Worm (Caenorhabditis elegans) whole organism, L3 larva: ENCODE measurements around the gene C18D11.1.

Source experiments
- R02D3.7 ChIP-seq: fragments of 150-350 bp; optimal IDR thresholded peaks from 2 replicates; lab custom pipeline; 2014; ENCODE audit warnings: missing biosample characterization, missing genetic modification characterization
- ZK546.5 ChIP-seq: sonication (generic microtip); optimal IDR thresholded peaks from 2 replicates; lab custom pipeline; 2017; ENCODE audit warnings: missing biosample characterization, missing genetic modification characterization
- aly-2 ChIP-seq: fragments of 150-350 bp; optimal IDR thresholded peaks from 2 replicates; lab custom pipeline; 2014; ENCODE audit warnings: missing biosample characterization, missing genetic modification characterization
- ceh-16 ChIP-seq: sonication (generic microtip); optimal IDR thresholded peaks from 2 replicates; lab custom pipeline; 2017; ENCODE audit warnings: missing biosample characterization, missing genetic modification characterization
- ceh-28 ChIP-seq: fragments of 150-350 bp; optimal IDR thresholded peaks from 2 replicates; lab custom pipeline; 2014; ENCODE audit warnings: missing biosample characterization, missing genetic modification reagents, missing genetic modification characterization
- ceh-82 ChIP-seq: fragments of 150-350 bp; optimal IDR thresholded peaks from 2 replicates; lab custom pipeline; 2014; ENCODE audit warnings: missing biosample characterization, missing genetic modification characterization
- ceh-9 ChIP-seq: sonication (generic microtip); optimal IDR thresholded peaks from 2 replicates; lab custom pipeline; 2018; ENCODE audit warnings: missing biosample characterization, missing genetic modification characterization
- daf-12 ChIP-seq: fragments of 150-350 bp; optimal IDR thresholded peaks from 2 replicates; lab custom pipeline; 2014; ENCODE audit warnings: missing biosample characterization, missing genetic modification reagents, missing genetic modification characterization
- egl-27 ChIP-seq: sonication (generic microtip); optimal IDR thresholded peaks from 4 replicates; lab custom pipeline; 2017; ENCODE audit warnings: missing biosample characterization, missing genetic modification reagents, missing genetic modification characterization
- egl-5 ChIP-seq: fragments of 150-350 bp; optimal IDR thresholded peaks from 2 replicates; lab custom pipeline; 2017; ENCODE audit warnings: missing biosample characterization, missing genetic modification reagents, missing genetic modification characterization, inconsistent platforms
- elt-1 ChIP-seq: fragments of 150-350 bp; optimal IDR thresholded peaks from 2 replicates; lab custom pipeline; 2014; ENCODE audit warnings: missing biosample characterization, missing genetic modification characterization
- elt-2 ChIP-seq: sonication (generic microtip); optimal IDR thresholded peaks from 2 replicates; lab custom pipeline; 2016; ENCODE audit warnings: missing genetic modification reagents, mild to moderate bottlenecking, missing genetic modification characterization, missing compliant biosample characterization
- elt-3 ChIP-seq, 3 experiments: fragments of 150-350 bp in 1 of 3; sonication (generic microtip) in 2 of 3; optimal IDR thresholded peaks; 2 replicates in 2 of 3; 4 replicates in 1 of 3; lab custom pipeline; 2014 to 2017; ENCODE audit warnings: missing biosample characterization in 3 of 3, missing genetic modification characterization in 3 of 3
- eor-1 ChIP-seq, 2 experiments: fragments of 150-350 bp; optimal IDR thresholded peaks; 2 replicates each; lab custom pipeline; 2014 to 2018; ENCODE audit warnings: missing biosample characterization in 2 of 2, missing genetic modification characterization in 2 of 2
- fkh-10 ChIP-seq: sonication (generic microtip); optimal IDR thresholded peaks from 2 replicates; lab custom pipeline; 2017; ENCODE audit warnings: missing biosample characterization, missing genetic modification reagents, missing genetic modification characterization
- lin-15B ChIP-seq: fragments of 150-350 bp; optimal IDR thresholded peaks from 2 replicates; lab custom pipeline; 2014; ENCODE audit warnings: missing biosample characterization, missing genetic modification characterization
- lin-39 ChIP-seq: fragments of 150-350 bp; optimal IDR thresholded peaks from 2 replicates; lab custom pipeline; 2018; ENCODE audit warnings: missing biosample characterization, missing genetic modification reagents, missing genetic modification characterization
- lsy-12 ChIP-seq: sonication (generic microtip); optimal IDR thresholded peaks from 2 replicates; lab custom pipeline; 2016; ENCODE audit warnings: mild to moderate bottlenecking, missing genetic modification characterization, missing compliant biosample characterization
- mml-1 ChIP-seq: fragments of 150-350 bp; sonication (generic microtip); optimal IDR thresholded peaks from 3 replicates; lab custom pipeline; 2014; ENCODE audit warnings: missing biosample characterization, missing genetic modification characterization
- nfya-1 ChIP-seq: sonication (generic microtip); optimal IDR thresholded peaks from 2 replicates; lab custom pipeline; 2017; ENCODE audit warnings: missing genetic modification characterization, mild to moderate bottlenecking, missing compliant biosample characterization, antibody characterized with exemption, moderate library complexity; ENCODE audit not compliant: insufficient read depth
- nhr-11 ChIP-seq: fragments of 150-350 bp; optimal IDR thresholded peaks from 2 replicates; lab custom pipeline; 2014; ENCODE audit warnings: missing biosample characterization, missing genetic modification characterization
- nhr-12 ChIP-seq: fragments of 150-350 bp; optimal IDR thresholded peaks from 2 replicates; lab custom pipeline; 2014; ENCODE audit warnings: missing biosample characterization, missing genetic modification characterization
- nhr-23 ChIP-seq: fragments of 150-350 bp; optimal IDR thresholded peaks from 2 replicates; lab custom pipeline; 2014; ENCODE audit warnings: missing biosample characterization, missing genetic modification reagents, missing genetic modification characterization
- nhr-25 ChIP-seq: sonication (generic microtip); optimal IDR thresholded peaks from 2 replicates; lab custom pipeline; 2017; ENCODE audit warnings: missing biosample characterization, missing genetic modification characterization
- nhr-77 ChIP-seq: fragments of 150-350 bp; optimal IDR thresholded peaks from 2 replicates; lab custom pipeline; 2014; ENCODE audit warnings: missing biosample characterization, missing genetic modification characterization
- pqm-1 ChIP-seq: fragments of 150-350 bp; optimal IDR thresholded peaks from 2 replicates; lab custom pipeline; 2017; ENCODE audit warnings: missing biosample characterization, missing genetic modification characterization, inconsistent platforms
- sea-2 ChIP-seq: fragments of 150-350 bp; sonication (generic microtip); optimal IDR thresholded peaks from 4 replicates; lab custom pipeline; 2014; ENCODE audit warnings: missing biosample characterization, missing genetic modification reagents, missing genetic modification characterization
- skn-1 ChIP-seq: fragments of 150-350 bp; optimal IDR thresholded peaks from 2 replicates; lab custom pipeline; 2014; ENCODE audit warnings: missing biosample characterization, missing genetic modification characterization
- snpc-4 ChIP-seq: fragments of 150-350 bp; optimal IDR thresholded peaks from 2 replicates; lab custom pipeline; 2014; ENCODE audit warnings: missing biosample characterization, missing genetic modification characterization
- tbx-2 ChIP-seq: sonication (generic microtip); optimal IDR thresholded peaks from 2 replicates; lab custom pipeline; 2016; ENCODE audit warnings: mild to moderate bottlenecking, missing genetic modification characterization, missing compliant biosample characterization
- unc-39 ChIP-seq: sonication (generic microtip); optimal IDR thresholded peaks from 4 replicates; lab custom pipeline; 2017; ENCODE audit warnings: missing biosample characterization, missing genetic modification characterization
- unc-62 ChIP-seq: fragments of 150-350 bp; sonication (generic microtip); optimal IDR thresholded peaks from 4 replicates; lab custom pipeline; 2014; ENCODE audit warnings: missing biosample characterization, missing genetic modification reagents, missing genetic modification characterization
- zag-1 ChIP-seq: fragments of 150-350 bp; optimal IDR thresholded peaks from 2 replicates; lab custom pipeline; 2014; ENCODE audit warnings: missing biosample characterization, missing genetic modification characterization
- ztf-4 ChIP-seq: fragments of 150-350 bp; optimal IDR thresholded peaks from 2 replicates; lab custom pipeline; 2014; ENCODE audit warnings: missing biosample characterization, missing genetic modification characterization

Gene C18D11.1

ce11 chrIII:11794389-11794788 is 22.0 kb upstream of the C18D11.1 start:
- peak; percentile 14 for TF ChIP-seq lin-39 (tag; lab: Kevin White, UChicago)
- no peak for TF ChIP-seq ceh-28 (tag; lab: Kevin White, UChicago)
- TF ChIP-seq, all 47 proteins: peak for 1

ce11 chrIII:11795448-11795847 is 20.9 kb upstream of the C18D11.1 start, which contains the start of gene twk-39:
twk-39 (plus strand) TSS chrIII:11795748.
- TF ChIP-seq R02D3.7 (tag; lab: Kevin White, UChicago): no peak
- TF ChIP-seq unc-62 (GFP tag; lab: Kevin White, UChicago): no peak
- no peak for TF ChIP-seq mml-1 (tag; lab: Kevin White, UChicago)
- TF ChIP-seq nfya-1 (tag; lab: Kevin White, UChicago): no peak
- TF ChIP-seq aly-2 (tag; lab: Kevin White, UChicago): no peak
- no peak for TF ChIP-seq ceh-82 (tag; lab: Kevin White, UChicago)
- TF ChIP-seq nhr-25 (tag; lab: Kevin White, UChicago): no peak
- TF ChIP-seq sea-2 (GFP tag; lab: Kevin White, UChicago): no peak
- no peak for TF ChIP-seq egl-5 (tag; lab: Kevin White, UChicago)
- no peak for TF ChIP-seq elt-1 (tag; lab: Kevin White, UChicago)
- TF ChIP-seq nhr-11: no peak

- no peak for TF ChIP-seq elt-1 (tag; lab: Kevin White, UChicago)
- TF ChIP-seq unc-39 (tag; lab: Kevin White, UChicago): no peak
- TF ChIP-seq lin-39 (tag; lab: Kevin White, UChicago): no peak
- no peak for TF ChIP-seq nhr-23 (tag; lab: Kevin White, UChicago)
- TF ChIP-seq elt-3 (tag; optimal IDR thresholded peaks at IDR 0.05; lab: Kevin White, UChicago): no peak
- no peak for TF ChIP-seq lin-15B (tag; lab: Kevin White, UChicago)
- no peak for TF ChIP-seq zag-1 (tag; lab: Kevin White, UChicago)
- TF ChIP-seq ceh-82 (tag; lab: Kevin White, UChicago): no peak
Measured at ce11 chrIII:11806695-11807094, 9.7 kb upstream of the C18D11.1 start, which contains the start of gene C18D11.7. C18D11.7 (minus strand) TSS chrIII:11806795.

- TF ChIP-seq elt-2 (no peak), skn-1 (tag; lab: Kevin White, UChicago) (no peak), ceh-16 (tag; lab: Kevin White, UChicago) (no peak), nhr-11 (no peak), eor-1 (tag; optimal IDR thresholded peaks at IDR 0.05; lab: Kevin White, UChicago) (no peak), nhr-25 (tag; lab: Kevin White, UChicago) (no peak), egl-27 (tag; lab: Kevin White, UChicago) (no peak), lsy-12 (tag; lab: Kevin White, UChicago) (no peak)
Measured at ce11 chrIII:11807418-11807817, 9.0 kb upstream of the C18D11.1 start, which contains the start of gene C18D11.10. C18D11.10 (plus strand) TSS chrIII:11807718.

ce11 chrIII:11808818-11809217 is 7.6 kb upstream of the C18D11.1 start, which contains the start of gene C18D11.9:
C18D11.9 (plus strand) TSS chrIII:11809118.
- no peak for TF ChIP-seq snpc-4 (tag; lab: Kevin White, UChicago)
- no peak for TF ChIP-seq fkh-10 (GFP tag; lab: Kevin White, UChicago)
- TF ChIP-seq elt-2: no peak
- no peak for TF ChIP-seq egl-27 (tag; lab: Kevin White, UChicago)
- TF ChIP-seq unc-62 (GFP tag; lab: Kevin White, UChicago): no peak
- no peak for TF ChIP-seq pqm-1
- TF ChIP-seq daf-12: no peak
- TF ChIP-seq ZK546.5 (tag; lab: Kevin White, UChicago): no peak
- TF ChIP-seq nhr-25 (tag; lab: Kevin White, UChicago): no peak
- TF ChIP-seq elt-3 (tag; optimal IDR thresholded peaks at IDR 0.05; lab: Kevin White, UChicago): no peak
- no peak for TF ChIP-seq nhr-12 (tag; lab: Kevin White, UChicago)
- no peak for TF ChIP-seq nhr-23 (tag; lab: Kevin White, UChicago)

- TF ChIP-seq ztf-4: no peak
- no peak for TF ChIP-seq nhr-25 (tag; lab: Kevin White, UChicago)
- TF ChIP-seq ceh-82 (tag; lab: Kevin White, UChicago): no peak
- no peak for TF ChIP-seq egl-5 (tag; lab: Kevin White, UChicago)
- TF ChIP-seq tbx-2 (tag; lab: Kevin White, UChicago): no peak
- TF ChIP-seq skn-1 (tag; lab: Kevin White, UChicago): no peak
- TF ChIP-seq ceh-9 (tag; lab: Kevin White, UChicago): no peak
- no peak for TF ChIP-seq nhr-77 (tag; lab: Kevin White, UChicago)
- TF ChIP-seq ZK546.5 (tag; lab: Kevin White, UChicago): no peak
Measured at ce11 chrIII:11810447-11810846, 5.9 kb upstream of the C18D11.1 start, which contains the start of gene C18D11.6. C18D11.6 (plus strand) TSS chrIII:11810556.
